Worm (Caenorhabditis elegans) whole organism, late embryonic: ENCODE measurements around the gene nop-1.

Experiments used
- C38D4.7 ChIP-seq: fragments of 200-800 bp; sonication (Bioruptor generic); optimal IDR thresholded peaks from 2 replicates; lab custom pipeline; 2018; ENCODE audit warnings: mild to moderate bottlenecking, missing genetic modification characterization, moderate library complexity, missing compliant biosample characterization
- T23F11.4 ChIP-seq: fragments of 200-800 bp; sonication (Bioruptor generic); optimal IDR thresholded peaks from 2 replicates; lab custom pipeline; 2018; ENCODE audit warnings: mild to moderate bottlenecking, missing genetic modification characterization, missing compliant biosample characterization
- ahr-1 ChIP-seq: sonication (generic microtip); optimal IDR thresholded peaks from 2 replicates; lab custom pipeline; 2016; ENCODE audit warnings: missing genetic modification characterization, missing compliant biosample characterization
- ama-1 ChIP-seq: fragments of 150-350 bp; optimal IDR thresholded peaks from 2 replicates; lab custom pipeline; 2014
- ceh-18 ChIP-seq: sonication (generic microtip); optimal IDR thresholded peaks from 2 replicates; lab custom pipeline; 2016; ENCODE audit warnings: missing genetic modification characterization, missing compliant biosample characterization
- ceh-22 ChIP-seq: sonication (generic microtip); optimal IDR thresholded peaks from 2 replicates; lab custom pipeline; 2017; ENCODE audit warnings: missing biosample characterization, missing genetic modification characterization
- ceh-30 ChIP-seq: fragments of 150-350 bp; optimal IDR thresholded peaks from 2 replicates; lab custom pipeline; 2014; ENCODE audit warnings: missing biosample characterization, missing genetic modification characterization
- ceh-31 ChIP-seq: sonication (generic microtip); optimal IDR thresholded peaks from 2 replicates; lab custom pipeline; 2016; ENCODE audit warnings: missing genetic modification characterization, missing compliant biosample characterization
- ceh-45 ChIP-seq: fragments of 200-800 bp; sonication (Bioruptor generic); IDR thresholded peaks from 2 replicates; pipeline ENCODE4 v1.3.6; 2022; ENCODE audit warnings: missing genetic modification reagents, missing genetic modification characterization, missing compliant biosample characterization
- ceh-9 ChIP-seq: sonication (generic microtip); optimal IDR thresholded peaks from 2 replicates; lab custom pipeline; 2016; ENCODE audit warnings: mild to moderate bottlenecking, missing genetic modification characterization, inconsistent platforms, missing compliant biosample characterization
- che-1 ChIP-seq: sonication (generic microtip); optimal IDR thresholded peaks from 2 replicates; lab custom pipeline; 2016; ENCODE audit warnings: mild to moderate bottlenecking, missing genetic modification characterization, missing compliant biosample characterization
- dve-1 ChIP-seq: sonication (generic microtip); optimal IDR thresholded peaks from 2 replicates; lab custom pipeline; 2017; ENCODE audit warnings: antibody characterized with exemption, mild to moderate bottlenecking, missing genetic modification characterization, missing compliant biosample characterization
- elt-2 ChIP-seq: sonication (generic microtip); optimal IDR thresholded peaks from 2 replicates; lab custom pipeline; 2016; ENCODE audit warnings: missing genetic modification reagents, missing genetic modification characterization, missing compliant biosample characterization
- ets-4 ChIP-seq: sonication (generic microtip); optimal IDR thresholded peaks from 2 replicates; lab custom pipeline; 2016; ENCODE audit warnings: missing genetic modification characterization, missing compliant biosample characterization
- fax-1 ChIP-seq: sonication (generic microtip); optimal IDR thresholded peaks from 2 replicates; lab custom pipeline; 2016; ENCODE audit warnings: missing genotype, missing genetic modification characterization, missing compliant biosample characterization
- gmeb-2 ChIP-seq: sonication (generic microtip); optimal IDR thresholded peaks from 2 replicates; lab custom pipeline; 2016; ENCODE audit warnings: missing genetic modification characterization, inconsistent platforms, missing compliant biosample characterization
- hlh-30 ChIP-seq: sonication (generic microtip); optimal IDR thresholded peaks from 2 replicates; lab custom pipeline; 2017; ENCODE audit warnings: antibody characterized with exemption, missing genetic modification characterization, missing compliant biosample characterization; ENCODE audit not compliant: insufficient read depth
- hlh-8 ChIP-seq: sonication (generic microtip); optimal IDR thresholded peaks from 2 replicates; lab custom pipeline; 2016; ENCODE audit warnings: missing genotype, missing genetic modification characterization, missing compliant biosample characterization
- lin-11 ChIP-seq: fragments of 200-800 bp; sonication (Bioruptor generic); optimal IDR thresholded peaks from 2 replicates; lab custom pipeline; 2018; ENCODE audit warnings: mild to moderate bottlenecking, missing genetic modification characterization, missing compliant biosample characterization
- madf-2 ChIP-seq: sonication (generic microtip); optimal IDR thresholded peaks from 2 replicates; lab custom pipeline; 2017; ENCODE audit warnings: missing genetic modification characterization, missing compliant biosample characterization
- nfya-1 ChIP-seq: sonication (generic microtip); optimal IDR thresholded peaks from 2 replicates; lab custom pipeline; 2017; ENCODE audit warnings: missing genetic modification characterization, mild to moderate bottlenecking, missing compliant biosample characterization, antibody characterized with exemption, moderate library complexity
- nhr-11 ChIP-seq: fragments of 150-350 bp; optimal IDR thresholded peaks from 2 replicates; lab custom pipeline; 2014; ENCODE audit warnings: missing biosample characterization, missing genetic modification characterization
- nhr-232 ChIP-seq: sonication (generic microtip); optimal IDR thresholded peaks from 2 replicates; lab custom pipeline; 2016; ENCODE audit warnings: missing genetic modification characterization, missing compliant biosample characterization
- npax-4 ChIP-seq: sonication (generic microtip); optimal IDR thresholded peaks from 2 replicates; lab custom pipeline; 2016; ENCODE audit warnings: missing genetic modification characterization, missing compliant biosample characterization
- odd-2 ChIP-seq: sonication (generic microtip); optimal IDR thresholded peaks from 2 replicates; lab custom pipeline; 2017; ENCODE audit warnings: antibody characterized with exemption, mild to moderate bottlenecking, missing genetic modification characterization, missing compliant biosample characterization
- pat-9 ChIP-seq: fragments of 200-800 bp; sonication (Bioruptor generic); optimal IDR thresholded peaks from 2 replicates; lab custom pipeline; 2018; ENCODE audit warnings: mild to moderate bottlenecking, missing genetic modification characterization, moderate library complexity, missing compliant biosample characterization
- pax-1 ChIP-seq: fragments of 150-350 bp; optimal IDR thresholded peaks from 2 replicates; lab custom pipeline; 2014; ENCODE audit warnings: missing biosample characterization, missing genetic modification characterization
- pqm-1 ChIP-seq: sonication (generic microtip); optimal IDR thresholded peaks from 2 replicates; lab custom pipeline; 2016; ENCODE audit warnings: missing genetic modification characterization, missing compliant biosample characterization
- ref-2 ChIP-seq: sonication (generic microtip); optimal IDR thresholded peaks from 2 replicates; lab custom pipeline; 2016; ENCODE audit warnings: missing genetic modification characterization, missing compliant biosample characterization
- unc-3 ChIP-seq, 2 experiments: fragments of 200-800 bp in 1 of 2; sonication (Bioruptor generic) in 1 of 2; sonication (generic microtip) in 1 of 2; conservative IDR thresholded peaks in 1 of 2; optimal IDR thresholded peaks in 1 of 2; 2 replicates each; pipeline versions ENCODE4 v1.3.6 to Lab custom; 2016 to 2022; ENCODE audit warnings: missing compliant biosample characterization in 2 of 2, missing genetic modification characterization in 2 of 2, missing genetic modification reagents in 1 of 2
- unc-42 ChIP-seq: sonication (generic microtip); optimal IDR thresholded peaks from 2 replicates; lab custom pipeline; 2016; ENCODE audit warnings: missing genotype, missing genetic modification characterization, missing compliant biosample characterization
- zip-5 ChIP-seq: sonication (generic microtip); optimal IDR thresholded peaks from 2 replicates; lab custom pipeline; 2016; ENCODE audit warnings: missing genetic modification characterization, missing compliant biosample characterization
- ztf-16 ChIP-seq: sonication (generic microtip); optimal IDR thresholded peaks from 2 replicates; lab custom pipeline; 2017; ENCODE audit warnings: missing genetic modification characterization, missing compliant biosample characterization

The nop-1 gene

ce11 chrIII:5967640-5968039 lies 9.1 kb downstream of the nop-1 start:
- TF ChIP-seq ahr-1 (tag; lab: Kevin White, UChicago) (no peak), C38D4.7 (no peak), nfya-1 (tag; lab: Kevin White, UChicago) (no peak), npax-4 (tag; lab: Kevin White, UChicago) (no peak), lin-11 (tag; lab: Kevin White, UChicago) (no peak), pqm-1 (tag; lab: Kevin White, UChicago) (no peak), ceh-30 (tag; lab: Kevin White, UChicago) (no peak), gmeb-2 (tag; lab: Kevin White, UChicago) (no peak), ceh-45 (GFP tag; lab: Robert Waterston, UW) (no peak), madf-2 (no peak), odd-2 (no peak)

DNA sequence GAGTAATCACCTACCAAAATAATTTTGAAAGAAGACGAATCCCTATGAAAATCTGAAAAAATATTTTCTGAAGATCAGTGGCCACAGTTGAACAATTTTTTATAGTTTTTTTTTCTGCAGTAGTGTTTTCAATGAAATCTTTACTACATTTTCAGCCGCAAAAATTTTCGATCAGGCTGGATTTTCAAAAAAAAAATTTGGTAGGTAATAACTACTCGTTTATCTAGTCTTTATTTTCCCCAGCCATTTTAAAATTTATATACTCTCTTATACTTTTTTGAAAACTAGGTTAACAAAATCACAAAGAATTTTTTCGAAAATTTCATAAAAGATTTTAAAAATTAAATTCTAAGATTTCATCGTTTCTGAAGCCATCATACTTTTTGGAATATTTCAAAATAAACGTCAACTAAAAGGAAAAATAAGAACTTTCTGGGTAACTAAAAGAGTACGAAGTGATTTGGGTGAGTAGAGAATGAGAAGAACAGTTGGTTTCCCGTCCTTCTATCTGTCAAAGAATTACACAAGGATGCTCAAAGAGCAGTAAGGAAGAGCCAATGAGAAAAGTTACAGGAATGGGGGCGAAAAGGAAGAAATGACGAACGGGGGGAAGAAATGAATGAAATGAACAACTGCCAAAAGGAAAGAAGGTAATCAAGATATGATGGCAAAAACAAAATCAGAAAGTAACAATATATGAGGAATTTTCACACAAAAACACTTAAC lies 16.6 kb downstream of the nop-1 start, which contains the start of gene mlp-1:
mlp-1 (minus strand) TSS at position 51 of the 726 bp plus-strand sequence.
- TF ChIP-seq gmeb-2 (tag; lab: Kevin White, UChicago) (no peak), che-1 (no peak), zip-5 (no peak), ref-2 (tag; lab: Kevin White, UChicago) (no peak), ceh-9 (tag; lab: Kevin White, UChicago) (no peak), ets-4 (tag; lab: Kevin White, UChicago) (no peak), madf-2 (no peak), ceh-45 (GFP tag; lab: Robert Waterston, UW) (no peak), ztf-16 (tag; lab: Kevin White, UChicago) (no peak), unc-3 (GFP tag; conservative IDR thresholded peaks at IDR 0.05; lab: Robert Waterston, UW) (no peak), unc-3 (tag; optimal IDR thresholded peaks at IDR 0.05; lab: Kevin White, UChicago) (no peak), ceh-31 (tag; lab: Kevin White, UChicago) (no peak), unc-42 (no peak), dve-1 (tag; lab: Kevin White, UChicago) (no peak), nhr-11 (no peak), pat-9 (no peak), pqm-1 (tag; lab: Kevin White, UChicago) (no peak), nhr-232 (no peak), T23F11.4 (GFP tag; lab: Kevin White, UChicago) (no peak)

ce11 chrIII:5976021-5976420 lies 17.5 kb downstream of the nop-1 start:
- peak; percentile 64 for TF ChIP-seq hlh-8 (tag; lab: Kevin White, UChicago)
- TF ChIP-seq madf-2: no peak
- TF ChIP-seq ref-2 (tag; lab: Kevin White, UChicago): peak; percentile 1
- TF ChIP-seq, all 69 proteins: peak for 2

ce11 chrIII:5980274-5980918 lies 21.9 kb downstream of the nop-1 start:
- TF ChIP-seq ama-1 (lab: Kevin White, UChicago): no peak
- TF ChIP-seq hlh-8 (tag; lab: Kevin White, UChicago): peak; percentile 85
- no peak for TF ChIP-seq ceh-18 (tag; lab: Kevin White, UChicago)
- TF ChIP-seq pax-1 (tag; lab: Kevin White, UChicago): peak; percentile 82
- TF ChIP-seq ceh-22 (tag; lab: Kevin White, UChicago): no peak
- no peak for TF ChIP-seq elt-2 (tag; lab: Kevin White, UChicago)
- no peak for TF ChIP-seq lin-11 (tag; lab: Kevin White, UChicago)

DNA sequence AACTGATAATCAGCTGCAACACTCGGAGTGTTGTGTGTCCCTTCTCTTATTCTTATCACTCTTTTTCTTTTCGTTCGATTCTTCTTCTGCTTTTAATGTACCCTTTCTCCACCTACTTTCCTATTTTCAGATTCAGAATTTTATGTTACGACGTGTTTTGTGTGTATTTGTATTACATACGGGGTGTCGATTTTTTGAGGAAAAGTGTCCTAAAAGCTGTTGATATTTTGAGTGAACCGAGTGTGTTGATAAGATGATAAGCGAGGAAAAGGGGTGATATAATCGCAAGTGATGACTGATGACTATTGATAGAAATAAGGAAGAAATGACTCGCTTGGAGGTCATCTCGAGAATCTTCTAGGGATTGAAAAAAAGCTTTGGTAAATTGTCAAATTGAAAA lies 22.9 kb downstream of the nop-1 start:
- TF ChIP-seq ceh-22 (tag; lab: Kevin White, UChicago) (no peak), hlh-30 (tag; lab: Kevin White, UChicago) (no peak), ceh-31 (tag; lab: Kevin White, UChicago) (no peak), elt-2 (tag; lab: Kevin White, UChicago) (peak; percentile 94), fax-1 (tag; lab: Kevin White, UChicago) (no peak), ama-1 (lab: Kevin White, UChicago) (no peak)
